Fruit fly (Drosophila melanogaster): ENCODE data around the gene CG34030.

DNA sequence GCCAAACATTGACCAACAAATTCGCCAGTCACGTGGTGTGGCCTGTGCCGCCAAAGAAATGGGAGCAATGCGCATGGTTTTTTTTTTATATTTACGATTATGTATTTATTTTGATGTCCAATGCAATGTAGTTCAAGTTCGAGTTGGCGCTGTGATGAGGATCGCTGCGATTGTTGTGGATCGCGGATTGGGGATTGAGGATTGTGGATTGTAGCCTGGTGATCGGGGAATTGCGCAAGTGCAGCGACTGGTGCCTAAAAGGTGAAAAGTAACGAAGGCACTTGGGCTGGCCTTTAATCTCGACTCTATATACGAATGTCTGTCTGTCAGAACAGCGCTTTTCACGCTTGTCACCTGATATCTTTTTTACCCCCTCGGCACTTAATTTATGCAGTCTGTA is 29.4 kb upstream of the CG34030 start:
- TF ChIP-seq CG33017 (tag; optimal IDR thresholded peaks at IDR 0.05) (no peak), ovo (GFP tag; optimal IDR thresholded peaks at IDR 0.05) (no peak), cnc (optimal IDR thresholded peaks at IDR 0.05) (no peak), CG7045 (GFP tag; optimal IDR thresholded peaks at IDR 0.05) (no peak), CG7101 (tag; optimal IDR thresholded peaks at IDR 0.05) (no peak), toe (GFP tag; optimal IDR thresholded peaks at IDR 0.05) (no peak), cic (GFP tag; optimal IDR thresholded peaks at IDR 0.05) (no peak), Clk (GFP tag; optimal IDR thresholded peaks at IDR 0.05) (no peak), CG11617 (GFP tag; optimal IDR thresholded peaks at IDR 0.05) (no peak), Hr96 (GFP tag; optimal IDR thresholded peaks at IDR 0.05) (no peak), Crg-1 (GFP tag; optimal IDR thresholded peaks at IDR 0.05) (no peak), pad (GFP tag; optimal IDR thresholded peaks at IDR 0.05) (no peak), CG14711 (tag; optimal IDR thresholded peaks at IDR 0.05) (no peak), CG12768 (GFP tag; optimal IDR thresholded peaks at IDR 0.05) (no peak)
